Fruit fly (Drosophila melanogaster) whole organism, embryonic: ENCODE measurements around the gene Sur.
A peak's percentile ranks its signal among the peaks of the same experiment; 100 is the strongest.

Experiments
- Abd-B ChIP-seq: fragments of 200-800 bp; sonication (Bioruptor generic); optimal IDR thresholded peaks from 2 replicates; lab custom pipeline; 2018; ENCODE audit warnings: missing biosample characterization, mild to moderate bottlenecking, missing genetic modification characterization, moderate library complexity
- Atf3 ChIP-seq: fragments of 200-800 bp; sonication (Bioruptor generic); optimal IDR thresholded peaks from 3 replicates; lab custom pipeline; 2016; ENCODE audit warnings: missing biosample characterization, missing genetic modification characterization
- CG10274 ChIP-seq: fragments of 200-800 bp; sonication (Bioruptor generic); optimal IDR thresholded peaks from 3 replicates; lab custom pipeline; 2017; ENCODE audit warnings: missing biosample characterization, mild to moderate bottlenecking, missing genetic modification characterization
- CG10321 ChIP-seq: fragments of 200-800 bp; sonication (Bioruptor generic); IDR thresholded peaks from 2 replicates; pipeline ENCODE4 v1.3.6; 2022; ENCODE audit warnings: missing biosample characterization, missing genetic modification characterization
- CG10979 ChIP-seq: fragments of 200-800 bp; sonication (Bioruptor generic); optimal IDR thresholded peaks from 2 replicates; lab custom pipeline; 2018; ENCODE audit warnings: missing biosample characterization, mild to moderate bottlenecking, missing genetic modification characterization, moderate library complexity
- CG12104 ChIP-seq: fragments of 200-800 bp; sonication (Bioruptor generic); optimal IDR thresholded peaks from 3 replicates; lab custom pipeline; 2016; ENCODE audit warnings: missing biosample characterization, missing genetic modification characterization
- CG12219 ChIP-seq: fragments of 200-800 bp; sonication (Bioruptor generic); optimal IDR thresholded peaks from 3 replicates; lab custom pipeline; 2018; ENCODE audit warnings: missing biosample characterization, mild to moderate bottlenecking, missing genetic modification characterization
- CG12299 ChIP-seq: fragments of 200-800 bp; sonication (Bioruptor generic); optimal IDR thresholded peaks from 2 replicates; lab custom pipeline; 2018; ENCODE audit warnings: missing biosample characterization, mild to moderate bottlenecking, missing genetic modification characterization
- CG12744 ChIP-seq: fragments of 200-800 bp; sonication (Bioruptor generic); optimal IDR thresholded peaks from 2 replicates; lab custom pipeline; 2016; ENCODE audit warnings: missing biosample characterization, missing genetic modification characterization
- CG12942 ChIP-seq: fragments of 200-800 bp; sonication (Bioruptor generic); optimal IDR thresholded peaks from 3 replicates; lab custom pipeline; 2016; ENCODE audit warnings: missing biosample characterization, missing genetic modification characterization
- CG14014 ChIP-seq: fragments of 200-800 bp; sonication (Bioruptor generic); IDR thresholded peaks from 2 replicates; pipeline ENCODE4 v1.3.6; 2022; ENCODE audit warnings: missing biosample characterization, missing genetic modification characterization
- CG14441 ChIP-seq: fragments of 200-800 bp; sonication (Bioruptor generic); IDR thresholded peaks from 2 replicates; pipeline ENCODE4 v1.3.6; 2022; ENCODE audit warnings: missing biosample characterization, missing genetic modification characterization
- CG15601 ChIP-seq: fragments of 200-800 bp; sonication (Bioruptor generic); optimal IDR thresholded peaks from 3 replicates; lab custom pipeline; 2019; ENCODE audit warnings: missing biosample characterization, mild to moderate bottlenecking, missing genetic modification characterization, moderate library complexity
- CG16779 ChIP-seq: fragments of 200-800 bp; sonication (Bioruptor generic); IDR thresholded peaks from 2 replicates; pipeline ENCODE4 v1.3.6; 2022; ENCODE audit warnings: missing biosample characterization, missing genetic modification characterization
- CG17912 ChIP-seq: fragments of 200-800 bp; sonication (Bioruptor generic); optimal IDR thresholded peaks from 2 replicates; lab custom pipeline; 2018; ENCODE audit warnings: missing biosample characterization, mild to moderate bottlenecking, missing genetic modification characterization
- CG33557 ChIP-seq: fragments of 200-800 bp; sonication (Bioruptor generic); optimal IDR thresholded peaks from 2 replicates; lab custom pipeline; 2019; ENCODE audit warnings: missing biosample characterization, mild to moderate bottlenecking, missing genetic modification characterization, moderate library complexity
- CG4820 ChIP-seq: fragments of 200-800 bp; sonication (Bioruptor generic); optimal IDR thresholded peaks from 3 replicates; lab custom pipeline; 2016; ENCODE audit warnings: missing biosample characterization, missing genetic modification characterization
- CG6175 ChIP-seq: fragments of 200-800 bp; sonication (Bioruptor generic); IDR thresholded peaks from 3 replicates; pipeline ENCODE4 v1.3.6; 2022; ENCODE audit warnings: missing biosample characterization, missing genetic modification characterization
- CG6683 ChIP-seq: fragments of 200-800 bp; sonication (Bioruptor generic); optimal IDR thresholded peaks from 2 replicates; lab custom pipeline; 2017; ENCODE audit warnings: missing biosample characterization, mild to moderate bottlenecking, missing genetic modification characterization, missing genetic modification reagents
- CG8281 ChIP-seq: fragments of 200-800 bp; sonication (Bioruptor generic); optimal IDR thresholded peaks from 2 replicates; lab custom pipeline; 2018; ENCODE audit warnings: missing biosample characterization, mild to moderate bottlenecking, missing genetic modification characterization, moderate library complexity
- CG9215 ChIP-seq: fragments of 200-800 bp; sonication (Bioruptor generic); IDR thresholded peaks from 2 replicates; pipeline ENCODE4 v1.3.6; 2022; ENCODE audit warnings: missing biosample characterization, missing genetic modification characterization
- GATAe ChIP-seq: fragments of 200-800 bp; sonication (Bioruptor generic); conservative IDR thresholded peaks from 2 replicates; pipeline ENCODE4 v1.3.6; 2022; ENCODE audit warnings: missing biosample characterization, missing genetic modification characterization
- Gug ChIP-seq: fragments of 200-800 bp; sonication (Bioruptor generic); IDR thresholded peaks from 4 replicates; pipeline ENCODE4 v1.3.6; 2022; ENCODE audit warnings: missing biosample characterization, missing genetic modification characterization
- Hmx ChIP-seq: fragments of 200-800 bp; sonication (Bioruptor generic); optimal IDR thresholded peaks from 2 replicates; lab custom pipeline; 2016; ENCODE audit warnings: missing biosample characterization, missing genetic modification characterization
- Hr51 ChIP-seq, 2 experiments: fragments of 200-800 bp; sonication (Bioruptor generic); optimal IDR thresholded peaks; 2 replicates in 1 of 2; 3 replicates in 1 of 2; lab custom pipeline; 2016 to 2018; ENCODE audit warnings: missing biosample characterization in 2 of 2, missing genetic modification characterization in 2 of 2, mild to moderate bottlenecking in 1 of 2, moderate library complexity in 1 of 2
- Lhr ChIP-seq: fragments of 200-800 bp; sonication (Bioruptor generic); optimal IDR thresholded peaks from 3 replicates; lab custom pipeline; 2017; ENCODE audit warnings: mild to moderate bottlenecking, missing biosample characterization, missing genetic modification reagents, missing genetic modification characterization
- MESR4 ChIP-seq: fragments of 200-800 bp; sonication (Bioruptor generic); optimal IDR thresholded peaks from 2 replicates; lab custom pipeline; 2018; ENCODE audit warnings: missing biosample characterization, mild to moderate bottlenecking, missing genetic modification characterization, moderate library complexity
- Med ChIP-seq: fragments of 200-800 bp; sonication (Bioruptor generic); peaks from one replicate; lab custom pipeline; 2016; ENCODE audit warnings: missing biosample characterization, missing genetic modification characterization, mild to moderate bottlenecking, inconsistent platforms, moderate library complexity
- Mes4 ChIP-seq: fragments of 200-800 bp; sonication (Bioruptor generic); optimal IDR thresholded peaks from 2 replicates; lab custom pipeline; 2016; ENCODE audit warnings: missing biosample characterization, missing genetic modification characterization
- Mrtf ChIP-seq: fragments of 200-800 bp; sonication (Bioruptor generic); IDR thresholded peaks from 3 replicates; pipeline ENCODE4 v1.3.6; 2022; ENCODE audit warnings: missing biosample characterization, missing genetic modification characterization
- Neu2 ChIP-seq: fragments of 200-800 bp; sonication (Bioruptor generic); optimal IDR thresholded peaks from 3 replicates; lab custom pipeline; 2016; ENCODE audit warnings: missing biosample characterization, missing genetic modification characterization, borderline replicate concordance
- Opbp ChIP-seq: fragments of 200-800 bp; sonication (Bioruptor generic); IDR thresholded peaks from 3 replicates; pipeline ENCODE4 v1.3.6; 2022; ENCODE audit warnings: missing biosample characterization, missing genetic modification characterization; ENCODE audit not compliant: partially characterized antibody
- Rx ChIP-seq: fragments of 200-800 bp; sonication (Bioruptor generic); IDR thresholded peaks from 2 replicates; pipeline ENCODE4 v1.3.6; 2022; ENCODE audit warnings: missing biosample characterization, missing genetic modification characterization
- Sry-δ ChIP-seq: fragments of 200-800 bp; sonication (Bioruptor generic); optimal IDR thresholded peaks from 2 replicates; lab custom pipeline; 2016; ENCODE audit warnings: missing biosample characterization, missing genetic modification characterization
- YL-1 ChIP-seq: fragments of 200-800 bp; sonication (Bioruptor generic); optimal IDR thresholded peaks from 3 replicates; lab custom pipeline; 2017; ENCODE audit warnings: missing biosample characterization, mild to moderate bottlenecking, missing genetic modification characterization
- aop ChIP-seq: fragments of 200-800 bp; sonication (Bioruptor generic); IDR thresholded peaks from 2 replicates; pipeline ENCODE4 v1.3.6; 2022; ENCODE audit warnings: missing biosample characterization, missing genetic modification characterization
- crp ChIP-seq, 2 experiments: fragments of 200-800 bp; sonication (Bioruptor generic); optimal IDR thresholded peaks; 2 replicates in 1 of 2; 3 replicates in 1 of 2; lab custom pipeline; 2017; ENCODE audit warnings: missing biosample characterization in 2 of 2, missing genetic modification characterization in 2 of 2, mild to moderate bottlenecking in 1 of 2, moderate library complexity in 1 of 2
- dimm ChIP-seq: fragments of 200-800 bp; sonication (Bioruptor generic); IDR thresholded peaks from 2 replicates; pipeline ENCODE4 v1.3.6; 2022; ENCODE audit warnings: missing biosample characterization, missing genetic modification characterization
- hth ChIP-seq: fragments of >200 bp; optimal IDR thresholded peaks from 2 replicates; lab custom pipeline; 2017; ENCODE audit warnings: inconsistent platforms
- kah ChIP-seq: fragments of 200-800 bp; sonication (Bioruptor generic); optimal IDR thresholded peaks from 2 replicates; lab custom pipeline; 2018; ENCODE audit warnings: missing biosample characterization, mild to moderate bottlenecking, missing genetic modification characterization
- pum ChIP-seq: fragments of 200-800 bp; sonication (Bioruptor generic); optimal IDR thresholded peaks from 2 replicates; lab custom pipeline; 2016; ENCODE audit warnings: missing biosample characterization, missing genetic modification characterization
- sens-2 ChIP-seq: fragments of 200-800 bp; sonication (Bioruptor generic); IDR thresholded peaks from 2 replicates; pipeline ENCODE4 v1.3.6; 2022; ENCODE audit warnings: missing biosample characterization, missing genetic modification characterization
- tio ChIP-seq: fragments of 200-800 bp; sonication (Bioruptor generic); optimal IDR thresholded peaks from 2 replicates; lab custom pipeline; 2017; ENCODE audit warnings: missing biosample characterization, missing genetic modification characterization, inconsistent platforms
- tll ChIP-seq, 2 experiments: fragments of 200-800 bp in 1 of 2; fragments of >200 bp in 1 of 2; sonication (Bioruptor generic) in 1 of 2; optimal IDR thresholded peaks; 2 replicates each; lab custom pipeline; 2017 to 2019; ENCODE audit warnings: missing biosample characterization in 2 of 2, missing genetic modification characterization in 2 of 2, mild to moderate bottlenecking in 1 of 2, moderate library complexity in 1 of 2
- twi ChIP-seq: fragments of 200-800 bp; optimal IDR thresholded peaks from 2 replicates; lab custom pipeline; 2019; ENCODE audit warnings: missing biosample characterization, mild to moderate bottlenecking, missing genetic modification characterization, moderate library complexity
- vnd ChIP-seq: fragments of 200-800 bp; sonication (Bioruptor generic); IDR thresholded peaks from 3 replicates; pipeline ENCODE4 v1.3.6; 2022; ENCODE audit warnings: missing biosample characterization, missing genetic modification characterization; ENCODE audit not compliant: partially characterized antibody
- vvl ChIP-seq: fragments of 200-800 bp; sonication (Bioruptor generic); IDR thresholded peaks from 2 replicates; pipeline ENCODE4 v1.3.6; 2022; ENCODE audit warnings: missing biosample characterization, missing genetic modification characterization
- zf30C ChIP-seq: fragments of 200-800 bp; sonication (Bioruptor generic); optimal IDR thresholded peaks from 3 replicates; lab custom pipeline; 2018; ENCODE audit warnings: missing biosample characterization, mild to moderate bottlenecking, missing genetic modification characterization
- zfh2 ChIP-seq: fragments of 200-800 bp; sonication (Bioruptor generic); optimal IDR thresholded peaks from 2 replicates; lab custom pipeline; 2016; ENCODE audit warnings: missing biosample characterization, missing genetic modification characterization

Gene Sur

dm6 chr2L:10238726-10239652 is 40.1 kb upstream of the Sur start, which contains the start of gene me31B (continued):
- TF ChIP-seq CG16779: no peak
- no peak for TF ChIP-seq CG10321 (GFP tag; lab: Robert Waterston, UW)
- no peak for TF ChIP-seq sens-2 (GFP tag; lab: Robert Waterston, UW)
- TF ChIP-seq pum (GFP tag; lab: Kevin White, UChicago): no peak
- no peak for TF ChIP-seq CG10979 (tag; lab: Kevin White, UChicago)
- no peak for TF ChIP-seq vnd (GFP tag; lab: Robert Waterston, UW)
- TF ChIP-seq MESR4 (GFP tag; lab: Kevin White, UChicago): peak; percentile 74
- no peak for TF ChIP-seq tll (GFP tag; optimal IDR thresholded peaks at IDR 0.05; lab: Kevin White, UChicago)
- no peak for TF ChIP-seq Hmx (GFP tag; lab: Kevin White, UChicago)
- no peak for TF ChIP-seq kah (GFP tag; lab: Kevin White, UChicago)
- TF ChIP-seq Abd-B (GFP tag; lab: Kevin White, UChicago): no peak
- no peak for TF ChIP-seq Hr51 (GFP tag; optimal IDR thresholded peaks at IDR 0.05; lab: Kevin White, UChicago)
- no peak for TF ChIP-seq hth (lab: Kevin White, UChicago)
- no peak for TF ChIP-seq vvl (GFP tag; lab: Robert Waterston, UW)
- no peak for TF ChIP-seq Atf3 (GFP tag; lab: Kevin White, UChicago)
- peak; percentile 6 for TF ChIP-seq CG17912 (GFP tag; lab: Kevin White, UChicago)
- no peak for TF ChIP-seq Opbp (GFP tag; lab: Robert Waterston, UW)
- TF ChIP-seq zfh2 (GFP tag; lab: Kevin White, UChicago): no peak
- TF ChIP-seq CG12299 (tag; lab: Kevin White, UChicago): no peak
- no peak for TF ChIP-seq CG6175 (GFP tag; lab: Robert Waterston, UW)
- no peak for TF ChIP-seq CG8281 (tag; lab: Kevin White, UChicago)
- TF ChIP-seq Sry-δ: peak; percentile 1
- no peak for TF ChIP-seq CG4820 (GFP tag; lab: Kevin White, UChicago)
- peak; percentile 12 for TF ChIP-seq YL-1 (GFP tag; lab: Kevin White, UChicago)
- no peak for TF ChIP-seq Rx (GFP tag; lab: Robert Waterston, UW)
- TF ChIP-seq Gug (GFP tag; lab: Robert Waterston, UW): no peak
- TF ChIP-seq CG6683 (GFP tag; lab: Kevin White, UChicago): no peak
- TF ChIP-seq CG10274 (GFP tag; lab: Kevin White, UChicago): no peak
- TF ChIP-seq CG12219 (GFP tag; lab: Kevin White, UChicago): no peak
- no peak for TF ChIP-seq Neu2 (GFP tag; lab: Kevin White, UChicago)
- TF ChIP-seq CG12942 (GFP tag; lab: Kevin White, UChicago): peak; percentile 38
- TF ChIP-seq Med (GFP tag; lab: Kevin White, UChicago): peak; percentile 27
- no peak for TF ChIP-seq aop (GFP tag; lab: Robert Waterston, UW)
- TF ChIP-seq CG33557: no peak
- TF ChIP-seq CG14014 (GFP tag; lab: Robert Waterston, UW): no peak
- no peak for TF ChIP-seq Mes4
- TF ChIP-seq Lhr (GFP tag; lab: Kevin White, UChicago): peak; percentile 7
- TF ChIP-seq CG12104 (GFP tag; lab: Kevin White, UChicago): no peak
- no peak for TF ChIP-seq CG14441
- peak in 1 of 2 experiments; percentile 35 for TF ChIP-seq crp (GFP tag; optimal IDR thresholded peaks at IDR 0.05; lab: Kevin White, UChicago)
- TF ChIP-seq tio (GFP tag; lab: Kevin White, UChicago): no peak
- TF ChIP-seq CG9215: no peak
- TF ChIP-seq dimm (GFP tag; lab: Robert Waterston, UW): no peak
- no peak for TF ChIP-seq GATAe (GFP tag; lab: Robert Waterston, UW)
- no peak for TF ChIP-seq zf30C (GFP tag; lab: Kevin White, UChicago)
- no peak for TF ChIP-seq Mrtf (GFP tag; lab: Robert Waterston, UW)
- peak; percentile 14 for TF ChIP-seq twi (tag; lab: Kevin White, UChicago)
- TF ChIP-seq CG12744 (GFP tag; lab: Kevin White, UChicago): no peak
- TF ChIP-seq CG15601: no peak
